Fruit fly (Drosophila melanogaster) whole organism, embryonic: Measurements from ENCODE around the gene RabX5.
A peak's percentile ranks its signal among the peaks of the same experiment; 100 is the strongest.

Experiments
- Asciz ChIP-seq: fragments of 200-800 bp; sonication (Bioruptor generic); optimal IDR thresholded peaks from 2 replicates; lab custom pipeline; 2017; ENCODE audit warnings: missing biosample characterization, mild to moderate bottlenecking, missing genetic modification characterization, missing genetic modification reagents
- Awh ChIP-seq: fragments of 200-800 bp; sonication (Bioruptor generic); IDR thresholded peaks from 2 replicates; pipeline ENCODE4, ENCODE4 v1.3.6; 2022; ENCODE audit warnings: missing biosample characterization, missing genetic modification characterization
- CG1024 ChIP-seq: fragments of 200-800 bp; sonication (Bioruptor generic); IDR thresholded peaks from 2 replicates; pipeline ENCODE4 v1.3.6; 2022; ENCODE audit warnings: missing biosample characterization, missing genetic modification characterization
- CG10321 ChIP-seq: fragments of 200-800 bp; sonication (Bioruptor generic); IDR thresholded peaks from 2 replicates; pipeline ENCODE4 v1.3.6; 2022; ENCODE audit warnings: missing biosample characterization, missing genetic modification characterization
- CG11456 ChIP-seq: fragments of 200-800 bp; sonication (Bioruptor generic); IDR thresholded peaks from 3 replicates; pipeline ENCODE4 v1.3.6; 2022; ENCODE audit warnings: missing biosample characterization, missing genetic modification characterization
- CG11723 ChIP-seq: fragments of 200-800 bp; sonication (Bioruptor generic); optimal IDR thresholded peaks from 2 replicates; lab custom pipeline; 2017; ENCODE audit warnings: missing biosample characterization, mild to moderate bottlenecking, missing genetic modification characterization
- CG12236 ChIP-seq: fragments of 200-800 bp; sonication (Bioruptor generic); optimal IDR thresholded peaks from 2 replicates; lab custom pipeline; 2016; ENCODE audit warnings: missing biosample characterization, missing genetic modification characterization
- CG13624 ChIP-seq: fragments of 200-800 bp; sonication (Bioruptor generic); optimal IDR thresholded peaks from 2 replicates; lab custom pipeline; 2016; ENCODE audit warnings: missing biosample characterization, missing genetic modification characterization
- CG15073 ChIP-seq: fragments of 200-800 bp; sonication (Bioruptor generic); optimal IDR thresholded peaks from 2 replicates; lab custom pipeline; 2016; ENCODE audit warnings: missing biosample characterization, missing genetic modification characterization
- CG15269 ChIP-seq: fragments of 200-800 bp; sonication (Bioruptor generic); optimal IDR thresholded peaks from 2 replicates; lab custom pipeline; 2018; ENCODE audit warnings: missing biosample characterization, mild to moderate bottlenecking, missing genetic modification characterization, moderate library complexity
- CG18011 ChIP-seq: fragments of 200-800 bp; sonication (Bioruptor generic); optimal IDR thresholded peaks from 2 replicates; lab custom pipeline; 2017; ENCODE audit warnings: missing biosample characterization, missing genetic modification characterization, mild to moderate bottlenecking, moderate library complexity, missing genotype
- CG18262 ChIP-seq: fragments of 200-800 bp; optimal IDR thresholded peaks from 3 replicates; lab custom pipeline; 2019; ENCODE audit warnings: missing biosample characterization, mild to moderate bottlenecking, missing genetic modification characterization, moderate library complexity
- CG2120 ChIP-seq: fragments of 200-800 bp; sonication (Bioruptor generic); optimal IDR thresholded peaks from 3 replicates; lab custom pipeline; 2016; ENCODE audit warnings: missing biosample characterization, missing genetic modification characterization
- CG2129 ChIP-seq: fragments of 200-800 bp; sonication (Bioruptor generic); IDR thresholded peaks from 2 replicates; pipeline ENCODE4 v1.3.6; 2022; ENCODE audit warnings: missing biosample characterization, missing genetic modification characterization; ENCODE audit not compliant: partially characterized antibody
- CG4820 ChIP-seq: fragments of 200-800 bp; sonication (Bioruptor generic); optimal IDR thresholded peaks from 3 replicates; lab custom pipeline; 2016; ENCODE audit warnings: missing biosample characterization, missing genetic modification characterization
- CG7357 ChIP-seq: fragments of 200-800 bp; sonication (Bioruptor generic); IDR thresholded peaks from 3 replicates; pipeline ENCODE4 v1.3.6; 2022; ENCODE audit warnings: missing biosample characterization, missing genetic modification characterization
- CG7839 ChIP-seq: fragments of 200-800 bp; sonication (Bioruptor generic); optimal IDR thresholded peaks from 3 replicates; lab custom pipeline; 2018; ENCODE audit warnings: missing biosample characterization, mild to moderate bottlenecking, missing genetic modification characterization, moderate library complexity
- CG9817 ChIP-seq: fragments of 200-800 bp; sonication (Bioruptor generic); optimal IDR thresholded peaks from 2 replicates; lab custom pipeline; 2018; ENCODE audit warnings: missing biosample characterization, mild to moderate bottlenecking, missing genetic modification characterization, moderate library complexity
- CrebB ChIP-seq: fragments of 200-800 bp; sonication (Bioruptor generic); optimal IDR thresholded peaks from 3 replicates; lab custom pipeline; 2018; ENCODE audit warnings: missing biosample characterization, mild to moderate bottlenecking, missing genetic modification characterization
- Deaf1 ChIP-seq: fragments of 200-800 bp; optimal IDR thresholded peaks from 3 replicates; lab custom pipeline; 2019; ENCODE audit warnings: missing biosample characterization, mild to moderate bottlenecking, missing genetic modification characterization, moderate library complexity
- Ets97D ChIP-seq: fragments of 200-800 bp; sonication (Bioruptor generic); optimal IDR thresholded peaks from 3 replicates; lab custom pipeline; 2016; ENCODE audit warnings: missing biosample characterization, missing genetic modification characterization
- Gsc ChIP-seq: fragments of 200-800 bp; sonication (Bioruptor generic); IDR thresholded peaks from 2 replicates; pipeline ENCODE4 v1.3.6; 2022; ENCODE audit warnings: missing biosample characterization, missing genetic modification characterization
- Hr3 ChIP-seq: fragments of 200-800 bp; sonication (Bioruptor generic); optimal IDR thresholded peaks from 3 replicates; lab custom pipeline; 2016; ENCODE audit warnings: missing biosample characterization, missing genetic modification characterization
- MBD-R2 ChIP-seq: fragments of 200-800 bp; sonication (Bioruptor generic); IDR thresholded peaks from 2 replicates; pipeline ENCODE4 v1.3.6; 2022; ENCODE audit warnings: missing biosample characterization, missing genetic modification characterization
- Mad ChIP-seq: fragments of 200-800 bp; sonication (Bioruptor generic); optimal IDR thresholded peaks from 2 replicates; lab custom pipeline; 2016; ENCODE audit warnings: missing biosample characterization, missing genetic modification characterization
- NC2β ChIP-seq: fragments of 200-800 bp; sonication (Bioruptor generic); optimal IDR thresholded peaks from 2 replicates; lab custom pipeline; 2016; ENCODE audit warnings: missing biosample characterization, missing genetic modification characterization
- Nf-YA ChIP-seq: fragments of 200-800 bp; sonication (Bioruptor generic); IDR thresholded peaks from 2 replicates; pipeline ENCODE4 v1.3.6; 2022; ENCODE audit warnings: missing biosample characterization, missing genetic modification characterization
- Rfx ChIP-seq: fragments of 200-800 bp; sonication (Bioruptor generic); IDR thresholded peaks from 2 replicates; pipeline ENCODE4 v1.3.6; 2022; ENCODE audit warnings: missing biosample characterization, missing genetic modification characterization
- Sox100B ChIP-seq: fragments of 200-800 bp; sonication (Bioruptor generic); optimal IDR thresholded peaks from 3 replicates; lab custom pipeline; 2018; ENCODE audit warnings: missing biosample characterization, mild to moderate bottlenecking, missing genetic modification characterization
- Trl ChIP-seq, 3 experiments: fragments of >200 bp in 2 of 3; fragments of 200-800 bp in 1 of 3; sonication (Bioruptor generic) in 1 of 3; optimal IDR thresholded peaks; 2 replicates in 1 of 3; 3 replicates in 2 of 3; lab custom pipeline; 2016 to 2017; ENCODE audit warnings: missing biosample characterization in 1 of 3, missing genetic modification characterization in 1 of 3
- bcd ChIP-seq: fragments of 200-800 bp; sonication (Bioruptor generic); optimal IDR thresholded peaks from 2 replicates; lab custom pipeline; 2017; ENCODE audit warnings: missing biosample characterization, mild to moderate bottlenecking, missing genetic modification characterization
- crp ChIP-seq, 2 experiments: fragments of 200-800 bp; sonication (Bioruptor generic); optimal IDR thresholded peaks; 2 replicates in 1 of 2; 3 replicates in 1 of 2; lab custom pipeline; 2017; ENCODE audit warnings: missing biosample characterization in 2 of 2, missing genetic modification characterization in 2 of 2, mild to moderate bottlenecking in 1 of 2, moderate library complexity in 1 of 2
- dan ChIP-seq: fragments of 200-800 bp; sonication (Bioruptor generic); IDR thresholded peaks from 2 replicates; pipeline ENCODE4 v1.3.6; 2022; ENCODE audit warnings: missing biosample characterization, missing genetic modification characterization
- dmrt99B ChIP-seq: fragments of 200-800 bp; sonication (Bioruptor generic); optimal IDR thresholded peaks from 2 replicates; lab custom pipeline; 2018; ENCODE audit warnings: missing biosample characterization, mild to moderate bottlenecking, missing genetic modification characterization, moderate library complexity
- emc ChIP-seq: fragments of 200-800 bp; sonication (Bioruptor generic); optimal IDR thresholded peaks from 2 replicates; lab custom pipeline; 2016; ENCODE audit warnings: missing biosample characterization, missing genetic modification characterization
- h ChIP-seq: fragments of >200 bp; optimal IDR thresholded peaks from 2 replicates; lab custom pipeline; 2017
- jigr1 ChIP-seq: fragments of 200-800 bp; sonication (Bioruptor generic); IDR thresholded peaks from 3 replicates; pipeline ENCODE4 v1.3.6; 2022; ENCODE audit warnings: missing biosample characterization, missing genetic modification characterization
- kay ChIP-seq: fragments of 200-800 bp; sonication (Bioruptor generic); optimal IDR thresholded peaks from 2 replicates; lab custom pipeline; 2016; ENCODE audit warnings: missing biosample characterization, missing genetic modification characterization
- klu ChIP-seq: fragments of 200-800 bp; sonication (Bioruptor generic); IDR thresholded peaks from 2 replicates; pipeline ENCODE4 v1.3.6; 2022; ENCODE audit warnings: missing biosample characterization, missing genetic modification characterization
- maf-S ChIP-seq: fragments of 200-800 bp; sonication (Bioruptor generic); optimal IDR thresholded peaks from 2 replicates; lab custom pipeline; 2016; ENCODE audit warnings: missing biosample characterization, missing genetic modification characterization
- nerfin-1 ChIP-seq: fragments of 200-800 bp; sonication (Bioruptor generic); optimal IDR thresholded peaks from 3 replicates; lab custom pipeline; 2019; ENCODE audit warnings: missing biosample characterization, mild to moderate bottlenecking, missing genetic modification characterization, moderate library complexity
- pb ChIP-seq: fragments of 200-800 bp; sonication (Bioruptor generic); optimal IDR thresholded peaks from 3 replicates; lab custom pipeline; 2016; ENCODE audit warnings: missing biosample characterization, missing genetic modification characterization
- prd ChIP-seq, 3 experiments: fragments of >200 bp in 2 of 3; fragments of 200-800 bp in 1 of 3; sonication (Bioruptor generic) in 1 of 3; optimal IDR thresholded peaks in 2 of 3; IDR thresholded peaks in 1 of 3; 2 replicates in 2 of 3; 3 replicates in 1 of 3; pipeline versions ENCODE4 v1.3.6 to Lab custom; 2017 to 2022; ENCODE audit warnings: missing biosample characterization in 1 of 3, missing genetic modification characterization in 1 of 3
- pum ChIP-seq: fragments of 200-800 bp; sonication (Bioruptor generic); optimal IDR thresholded peaks from 2 replicates; lab custom pipeline; 2016; ENCODE audit warnings: missing biosample characterization, missing genetic modification characterization
- run ChIP-seq: fragments of 200-800 bp; sonication (Bioruptor generic); optimal IDR thresholded peaks from 3 replicates; lab custom pipeline; 2018; ENCODE audit warnings: missing biosample characterization, mild to moderate bottlenecking, missing genetic modification characterization
- sens ChIP-seq: fragments of 200-800 bp; sonication (Bioruptor generic); peaks from one replicate; lab custom pipeline; 2016; ENCODE audit warnings: missing biosample characterization, missing genetic modification characterization
- seq ChIP-seq: fragments of 200-800 bp; sonication (Bioruptor generic); IDR thresholded peaks from 2 replicates; pipeline ENCODE4 v1.3.6; 2022; ENCODE audit warnings: missing biosample characterization, missing genetic modification characterization
- tio ChIP-seq: fragments of 200-800 bp; sonication (Bioruptor generic); optimal IDR thresholded peaks from 2 replicates; lab custom pipeline; 2017; ENCODE audit warnings: missing biosample characterization, missing genetic modification characterization, inconsistent platforms
- vvl ChIP-seq: fragments of 200-800 bp; sonication (Bioruptor generic); IDR thresholded peaks from 2 replicates; pipeline ENCODE4 v1.3.6; 2022; ENCODE audit warnings: missing biosample characterization, missing genetic modification characterization
- wdn ChIP-seq: fragments of 200-800 bp; sonication (Bioruptor generic); IDR thresholded peaks from 2 replicates; pipeline ENCODE4 v1.3.6; 2022; ENCODE audit warnings: missing biosample characterization, missing genetic modification characterization

RabX5 gene

DNA sequence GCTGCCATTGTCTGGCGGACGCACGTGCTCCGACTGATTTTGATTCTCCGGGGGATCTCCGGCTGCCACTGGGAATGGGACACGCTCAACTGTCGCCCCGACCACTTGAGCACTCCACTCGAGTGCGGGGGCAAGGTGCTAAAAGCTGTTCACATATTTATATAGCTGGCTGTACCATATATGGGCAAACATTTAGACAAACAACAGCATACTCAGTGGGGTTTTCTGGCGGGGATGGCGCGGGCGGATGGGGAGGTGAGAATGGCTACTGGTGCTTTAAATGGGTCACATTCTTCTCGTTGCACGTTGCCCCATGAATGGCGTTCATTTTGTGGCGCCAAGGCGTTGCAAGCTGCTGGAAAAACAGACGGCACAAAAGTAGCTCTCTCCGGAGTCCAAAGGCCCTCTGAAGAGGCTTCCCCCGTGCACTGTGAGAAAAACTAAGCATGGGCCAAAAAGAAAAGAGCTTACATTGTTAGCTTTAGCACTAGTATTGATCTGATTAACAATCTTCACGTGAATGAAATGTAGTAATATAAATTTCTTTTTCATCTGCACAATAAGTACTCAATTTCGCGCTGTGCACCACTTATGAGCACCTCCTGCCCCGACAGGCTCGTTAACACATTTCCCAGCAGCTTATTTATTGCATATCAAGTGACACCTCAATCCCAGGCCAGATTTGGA lies 21.0 kb upstream of the RabX5 start (continued):
- TF ChIP-seq Asciz (peak; percentile 58), CG7357 (GFP tag; lab: Robert Waterston, UW) (no peak), Rfx (no peak), wdn (GFP tag; lab: Robert Waterston, UW) (no peak), klu (GFP tag; lab: Robert Waterston, UW) (no peak), CG10321 (no peak), pum (GFP tag; lab: Kevin White, UChicago) (peak; percentile 30), CG12236 (no peak), CG11456 (no peak), Mad (no peak), Gsc (GFP tag; lab: Robert Waterston, UW) (peak; percentile 15; the same call in 1 of the 2 replicates), prd (optimal IDR thresholded peaks at IDR 0.05; lab: Kevin White, UChicago) (no peak), prd (GFP tag; IDR thresholded peaks at IDR 0.05; lab: Robert Waterston, UW) (peak; percentile 65; the same call in 2 of the 3 replicates), CG2129 (GFP tag; lab: Robert Waterston, UW) (no peak), CG4820 (peak; percentile 50), CG15073 (GFP tag; lab: Kevin White, UChicago) (no peak), CG15269 (no peak), Hr3 (GFP tag; lab: Kevin White, UChicago) (peak; percentile 3), Ets97D (no peak), CG18262 (tag; lab: Kevin White, UChicago) (peak; percentile 60), h (lab: Kevin White, UChicago) (no peak), CrebB (tag; lab: Kevin White, UChicago) (no peak), jigr1 (no peak), crp (GFP tag; optimal IDR thresholded peaks at IDR 0.05; lab: Kevin White, UChicago) (no peak), nerfin-1 (tag; lab: Kevin White, UChicago) (peak; percentile 14), NC2β (GFP tag; lab: Kevin White, UChicago) (no peak), Nf-YA (GFP tag; lab: Robert Waterston, UW) (no peak), sens (GFP tag; lab: Kevin White, UChicago) (peak; percentile 88), vvl (peak; percentile 47; the same call in 1 of the 2 replicates), CG13624 (GFP tag; lab: Kevin White, UChicago) (no peak), maf-S (GFP tag; lab: Kevin White, UChicago) (no peak), bcd (peak; percentile 12), CG18011 (no peak), seq (GFP tag; lab: Robert Waterston, UW) (peak; percentile 50; the same call in 1 of the 2 replicates), Deaf1 (tag; lab: Kevin White, UChicago) (no peak), CG1024 (GFP tag; lab: Robert Waterston, UW) (no peak; the same call in 1 of the 2 replicates), tio (GFP tag; lab: Kevin White, UChicago) (peak; percentile 20), CG9817 (no peak), Awh (peak; percentile 33; the same call in 1 of the 2 replicates), MBD-R2 (GFP tag; lab: Robert Waterston, UW) (no peak), run (tag; lab: Kevin White, UChicago) (no peak), Trl (optimal IDR thresholded peaks at IDR 0.05; lab: Kevin White, UChicago) (no peak), Trl (GFP tag; optimal IDR thresholded peaks at IDR 0.05; lab: Kevin White, UChicago) (no peak), CG7839 (tag; lab: Kevin White, UChicago) (peak; percentile 60), dmrt99B (tag; lab: Kevin White, UChicago) (peak; percentile 51), dan (GFP tag; lab: Robert Waterston, UW) (no peak), Sox100B (GFP tag; lab: Kevin White, UChicago) (peak; percentile 36), pb (GFP tag; lab: Kevin White, UChicago) (no peak), emc (GFP tag; lab: Kevin White, UChicago) (no peak), CG11723 (GFP tag; lab: Kevin White, UChicago) (peak; percentile 8), CG2120 (no peak), kay (peak; percentile 9)
